Worm (Caenorhabditis elegans) whole organism, mixed stage, embryonic: ENCODE results near the gene tag-191.

Experiments
- drap-1 ChIP-seq: fragments of 200-800 bp; sonication (Bioruptor generic); optimal IDR thresholded peaks from 3 replicates; lab custom pipeline; 2018; ENCODE audit warnings: mild to moderate bottlenecking, missing genetic modification characterization, missing compliant biosample characterization
- elt-3 ChIP-seq: fragments of 150-350 bp; optimal IDR thresholded peaks from 2 replicates; lab custom pipeline; 2014; ENCODE audit warnings: missing biosample characterization, missing genetic modification characterization
- flh-1 ChIP-seq: fragments of 200-800 bp; sonication (Bioruptor generic); optimal IDR thresholded peaks from 2 replicates; lab custom pipeline; 2018; ENCODE audit warnings: mild to moderate bottlenecking, missing genetic modification characterization, moderate library complexity, missing compliant biosample characterization
- lsy-2 ChIP-seq: fragments of 150-350 bp; optimal IDR thresholded peaks from 2 replicates; lab custom pipeline; 2014; ENCODE audit warnings: missing biosample characterization, missing genetic modification characterization
- mls-2 ChIP-seq: sonication (generic microtip); optimal IDR thresholded peaks from 2 replicates; lab custom pipeline; 2016; ENCODE audit warnings: mild to moderate bottlenecking, missing genetic modification characterization, moderate library complexity, missing compliant biosample characterization
- nhr-237 ChIP-seq: fragments of 150-350 bp; optimal IDR thresholded peaks from 2 replicates; lab custom pipeline; 2014; ENCODE audit warnings: missing biosample characterization, missing genetic modification characterization
- nhr-76 ChIP-seq: sonication (generic microtip); optimal IDR thresholded peaks from 2 replicates; lab custom pipeline; 2017; ENCODE audit warnings: missing biosample characterization, missing genetic modification characterization
- pha-4 ChIP-seq: fragments of 150-350 bp; optimal IDR thresholded peaks from 2 replicates; lab custom pipeline; 2018; ENCODE audit warnings: missing biosample characterization, missing genetic modification reagents, missing genetic modification characterization
- snpc-4 ChIP-seq: fragments of 150-350 bp; optimal IDR thresholded peaks from 2 replicates; lab custom pipeline; 2014; ENCODE audit warnings: missing biosample characterization, missing genetic modification characterization
- unc-120 ChIP-seq: sonication (generic microtip); optimal IDR thresholded peaks from 2 replicates; lab custom pipeline; 2017; ENCODE audit warnings: missing genetic modification characterization, missing compliant biosample characterization; ENCODE audit not compliant: poor library complexity, severe bottlenecking
- unc-39 ChIP-seq: fragments of 150-350 bp; optimal IDR thresholded peaks from 2 replicates; lab custom pipeline; 2014; ENCODE audit warnings: missing biosample characterization, missing genetic modification characterization
- unc-62 ChIP-seq: fragments of 150-350 bp; optimal IDR thresholded peaks from 2 replicates; lab custom pipeline; 2014; ENCODE audit warnings: missing biosample characterization, missing genetic modification reagents, missing genetic modification characterization

DNA sequence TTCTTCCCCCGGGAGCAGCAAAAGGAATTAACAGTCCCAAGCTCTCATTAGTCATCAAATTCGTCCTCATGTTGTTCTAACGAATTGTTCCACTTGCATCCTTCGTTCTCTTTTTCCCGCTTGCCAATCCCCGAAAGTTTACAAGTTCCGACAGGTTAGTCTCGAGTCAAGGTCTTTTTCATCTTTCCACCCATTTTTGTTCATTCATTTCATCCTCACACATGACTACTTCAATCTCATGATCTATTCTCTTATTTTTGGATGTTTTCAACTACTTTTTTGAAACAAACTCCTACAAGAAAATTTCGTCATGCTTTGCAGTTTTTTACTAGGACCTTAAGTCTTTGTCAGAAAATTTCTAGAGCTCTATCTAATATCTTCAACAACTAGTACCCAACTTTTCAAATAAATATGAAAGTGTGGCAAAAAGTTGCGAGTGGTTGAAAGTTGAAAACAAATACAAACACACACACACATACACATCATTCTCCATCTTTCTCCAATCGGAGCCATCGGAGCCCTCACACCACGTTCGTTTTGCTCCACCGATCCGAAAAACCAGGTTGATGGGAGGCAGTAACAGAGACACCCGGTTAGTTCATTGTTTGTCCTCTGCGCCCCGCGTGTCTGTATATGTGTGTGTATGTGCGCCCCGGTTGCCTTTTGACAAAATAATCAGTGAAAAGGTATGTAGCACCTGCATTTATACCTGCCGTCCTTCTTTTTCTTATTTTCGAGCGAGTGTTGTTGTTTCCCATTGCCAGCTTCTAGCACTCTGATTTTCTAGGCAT, 36.9 kb downstream of the tag-191 start:
- no peak for TF ChIP-seq unc-62
- TF ChIP-seq elt-3 (tag; lab: Kevin White, UChicago), result no peak
- no peak for TF ChIP-seq unc-39 (tag; lab: Kevin White, UChicago)
- no peak for TF ChIP-seq nhr-237 (tag; lab: Kevin White, UChicago)
- no peak for TF ChIP-seq mls-2 (tag; lab: Kevin White, UChicago)
- peak; percentile 23 for TF ChIP-seq drap-1 (GFP tag; lab: Kevin White, UChicago)
- no peak for TF ChIP-seq pha-4 (tag; lab: Kevin White, UChicago)
- no peak for TF ChIP-seq nhr-76 (tag; lab: Kevin White, UChicago)
- TF ChIP-seq unc-120 (tag; lab: Kevin White, UChicago), result no peak
- no peak for TF ChIP-seq flh-1 (GFP tag; lab: Kevin White, UChicago)
- no peak for TF ChIP-seq lsy-2 (tag; lab: Kevin White, UChicago)
- TF ChIP-seq snpc-4 (tag; lab: Kevin White, UChicago), result no peak
